Fruit fly (Drosophila melanogaster) whole organism, embryonic: ENCODE measurements around the gene Mtl.
A peak's percentile ranks its signal among the peaks of the same experiment; 100 is the strongest.

ENCODE experiments used
- Adf1 ChIP-seq: fragments of 200-800 bp; sonication (Bioruptor generic); IDR thresholded peaks from 2 replicates; pipeline ENCODE4 v1.3.6; 2022; ENCODE audit warnings: missing biosample characterization, missing genetic modification characterization
- Antp ChIP-seq: fragments of 200-800 bp; sonication (Bioruptor generic); optimal IDR thresholded peaks from 3 replicates; lab custom pipeline; 2016; ENCODE audit warnings: missing biosample characterization, missing genetic modification characterization
- B-H1 ChIP-seq: fragments of 200-800 bp; sonication (Bioruptor generic); IDR thresholded peaks from 3 replicates; pipeline ENCODE4 v1.3.6; 2022; ENCODE audit warnings: missing biosample characterization, missing genetic modification characterization
- B-H2 ChIP-seq: fragments of 200-800 bp; sonication (Bioruptor generic); optimal IDR thresholded peaks from 2 replicates; lab custom pipeline; 2018; ENCODE audit warnings: missing biosample characterization, mild to moderate bottlenecking, missing genetic modification characterization
- BtbVII ChIP-seq: fragments of 200-800 bp; sonication (Bioruptor generic); optimal IDR thresholded peaks from 3 replicates; lab custom pipeline; 2017; ENCODE audit warnings: missing biosample characterization, mild to moderate bottlenecking, missing genetic modification characterization
- CG10366 ChIP-seq: fragments of 200-800 bp; sonication (Bioruptor generic); IDR thresholded peaks from 2 replicates; pipeline ENCODE4 v1.3.6; 2022; ENCODE audit warnings: missing biosample characterization, missing genetic modification characterization
- CG12236 ChIP-seq: fragments of 200-800 bp; sonication (Bioruptor generic); optimal IDR thresholded peaks from 2 replicates; lab custom pipeline; 2016; ENCODE audit warnings: missing biosample characterization, missing genetic modification characterization
- CG12769 ChIP-seq: fragments of 200-800 bp; sonication (Bioruptor generic); optimal IDR thresholded peaks from 2 replicates; lab custom pipeline; 2019; ENCODE audit warnings: missing biosample characterization, mild to moderate bottlenecking, missing genetic modification characterization, moderate library complexity
- CG15601 ChIP-seq: fragments of 200-800 bp; sonication (Bioruptor generic); optimal IDR thresholded peaks from 3 replicates; lab custom pipeline; 2019; ENCODE audit warnings: missing biosample characterization, mild to moderate bottlenecking, missing genetic modification characterization, moderate library complexity
- CG15696 ChIP-seq: fragments of 200-800 bp; sonication (Bioruptor generic); optimal IDR thresholded peaks from 2 replicates; lab custom pipeline; 2019; ENCODE audit warnings: missing biosample characterization, mild to moderate bottlenecking, missing genetic modification characterization, moderate library complexity
- CG17912 ChIP-seq: fragments of 200-800 bp; sonication (Bioruptor generic); optimal IDR thresholded peaks from 2 replicates; lab custom pipeline; 2018; ENCODE audit warnings: missing biosample characterization, mild to moderate bottlenecking, missing genetic modification characterization
- CG18262 ChIP-seq: fragments of 200-800 bp; optimal IDR thresholded peaks from 3 replicates; lab custom pipeline; 2019; ENCODE audit warnings: missing biosample characterization, mild to moderate bottlenecking, missing genetic modification characterization, moderate library complexity
- CG34422 ChIP-seq: fragments of 200-800 bp; sonication (Bioruptor generic); IDR thresholded peaks from 3 replicates; pipeline ENCODE4 v1.3.6; 2022; ENCODE audit warnings: missing biosample characterization, missing genetic modification characterization
- CG4282 ChIP-seq: fragments of 200-800 bp; sonication (Bioruptor generic); optimal IDR thresholded peaks from 2 replicates; lab custom pipeline; 2016; ENCODE audit warnings: missing biosample characterization, missing genetic modification characterization
- CG9437 ChIP-seq: fragments of 200-800 bp; sonication (Bioruptor generic); optimal IDR thresholded peaks from 2 replicates; lab custom pipeline; 2018; ENCODE audit warnings: missing biosample characterization, mild to moderate bottlenecking, missing genetic modification characterization
- D19B ChIP-seq: fragments of 200-800 bp; sonication (Bioruptor generic); optimal IDR thresholded peaks from 2 replicates; lab custom pipeline; 2017; ENCODE audit warnings: missing biosample characterization, mild to moderate bottlenecking, missing genetic modification characterization
- Dref ChIP-seq: fragments of 200-800 bp; sonication (Bioruptor generic); IDR thresholded peaks from 2 replicates; pipeline ENCODE4 v1.3.6; 2022; ENCODE audit warnings: missing biosample characterization, missing genetic modification characterization
- E2f1 ChIP-seq: fragments of 200-800 bp; sonication (Bioruptor generic); IDR thresholded peaks from 2 replicates; pipeline ENCODE4 v1.3.6; 2022; ENCODE audit warnings: missing biosample characterization, missing genetic modification characterization
- ERR ChIP-seq: fragments of 200-800 bp; sonication (Bioruptor generic); optimal IDR thresholded peaks from 2 replicates; lab custom pipeline; 2016; ENCODE audit warnings: missing biosample characterization, missing genetic modification characterization
- Ets65A ChIP-seq: fragments of 200-800 bp; sonication (Bioruptor generic); peaks from one replicate; lab custom pipeline; 2016; ENCODE audit warnings: missing biosample characterization, missing genetic modification characterization
- Fer2 ChIP-seq: fragments of 200-800 bp; sonication (Bioruptor generic); optimal IDR thresholded peaks from 2 replicates; lab custom pipeline; 2018; ENCODE audit warnings: missing biosample characterization, mild to moderate bottlenecking, missing genetic modification characterization, moderate library complexity
- H15 ChIP-seq: fragments of 200-800 bp; sonication (Bioruptor generic); IDR thresholded peaks from 3 replicates; pipeline ENCODE4 v1.3.6; 2022; ENCODE audit warnings: missing biosample characterization, missing genetic modification characterization
- HLH4C ChIP-seq: fragments of 200-800 bp; sonication (Bioruptor generic); IDR thresholded peaks from 3 replicates; pipeline ENCODE4 v1.3.6; 2022; ENCODE audit warnings: missing biosample characterization, missing genetic modification characterization; ENCODE audit not compliant: partially characterized antibody
- Hsf ChIP-seq: fragments of 200-800 bp; sonication (Bioruptor generic); optimal IDR thresholded peaks from 3 replicates; lab custom pipeline; 2016; ENCODE audit warnings: missing biosample characterization, missing genetic modification characterization
- Med ChIP-seq: fragments of 200-800 bp; sonication (Bioruptor generic); peaks from one replicate; lab custom pipeline; 2016; ENCODE audit warnings: missing biosample characterization, missing genetic modification characterization, mild to moderate bottlenecking, inconsistent platforms, moderate library complexity
- Usf ChIP-seq: fragments of 200-800 bp; sonication (Bioruptor generic); optimal IDR thresholded peaks from 2 replicates; lab custom pipeline; 2017; ENCODE audit warnings: missing genotype, missing biosample characterization, missing genetic modification characterization
- abd-A ChIP-seq: fragments of 200-800 bp; sonication (Bioruptor generic); optimal IDR thresholded peaks from 3 replicates; lab custom pipeline; 2019; ENCODE audit warnings: missing biosample characterization, mild to moderate bottlenecking, missing genetic modification characterization, moderate library complexity
- ci ChIP-seq: fragments of 200-800 bp; sonication (Bioruptor generic); IDR thresholded peaks from 3 replicates; pipeline ENCODE4 v1.3.6; 2022; ENCODE audit warnings: missing biosample characterization, missing genetic modification characterization
- corto ChIP-seq: fragments of 200-800 bp; sonication (Bioruptor generic); optimal IDR thresholded peaks from 2 replicates; lab custom pipeline; 2016; ENCODE audit warnings: missing biosample characterization, mild to moderate bottlenecking, missing genetic modification characterization, moderate library complexity
- crol ChIP-seq: fragments of 200-800 bp; sonication (Bioruptor generic); IDR thresholded peaks from 2 replicates; pipeline ENCODE4 v1.3.6; 2022; ENCODE audit warnings: missing biosample characterization, missing genetic modification characterization
- dmrt11E ChIP-seq: fragments of 200-800 bp; sonication (Bioruptor generic); optimal IDR thresholded peaks from 3 replicates; lab custom pipeline; 2018; ENCODE audit warnings: missing biosample characterization, mild to moderate bottlenecking, missing genetic modification characterization, moderate library complexity
- ewg ChIP-seq: fragments of 200-800 bp; sonication (Bioruptor generic); optimal IDR thresholded peaks from 3 replicates; lab custom pipeline; 2017; ENCODE audit warnings: mild to moderate bottlenecking, missing biosample characterization, missing genetic modification reagents, missing genetic modification characterization
- eyg ChIP-seq: fragments of 200-800 bp; sonication (Bioruptor generic); optimal IDR thresholded peaks from 3 replicates; lab custom pipeline; 2016; ENCODE audit warnings: missing biosample characterization, missing genetic modification characterization
- inv ChIP-seq: fragments of 200-800 bp; sonication (Bioruptor generic); IDR thresholded peaks from 2 replicates; pipeline ENCODE4 v1.3.6; 2022; ENCODE audit warnings: missing biosample characterization, missing genetic modification characterization; ENCODE audit not compliant: partially characterized antibody
- lab ChIP-seq: fragments of 200-800 bp; sonication (Bioruptor generic); optimal IDR thresholded peaks from 3 replicates; lab custom pipeline; 2017; ENCODE audit warnings: missing biosample characterization, missing genetic modification characterization, mild to moderate bottlenecking, moderate library complexity, missing genetic modification reagents
- luna ChIP-seq: fragments of 200-800 bp; sonication (Bioruptor generic); optimal IDR thresholded peaks from 2 replicates; lab custom pipeline; 2016; ENCODE audit warnings: missing biosample characterization, missing genetic modification characterization
- maf-S ChIP-seq: fragments of 200-800 bp; sonication (Bioruptor generic); optimal IDR thresholded peaks from 2 replicates; lab custom pipeline; 2016; ENCODE audit warnings: missing biosample characterization, missing genetic modification characterization
- nerfin-1 ChIP-seq: fragments of 200-800 bp; sonication (Bioruptor generic); optimal IDR thresholded peaks from 3 replicates; lab custom pipeline; 2019; ENCODE audit warnings: missing biosample characterization, mild to moderate bottlenecking, missing genetic modification characterization, moderate library complexity
- onecut ChIP-seq: fragments of 200-800 bp; sonication (Bioruptor generic); IDR thresholded peaks from 2 replicates; pipeline ENCODE4 v1.3.6; 2022; ENCODE audit warnings: missing biosample characterization, missing genetic modification characterization
- pan ChIP-seq, 4 experiments: fragments of >200 bp in 3 of 4; fragments of 200-800 bp in 1 of 4; sonication (Bioruptor generic) in 1 of 4; optimal IDR thresholded peaks in 3 of 4; IDR thresholded peaks in 1 of 4; 2 replicates each; pipeline versions ENCODE4 v1.3.6 to Lab custom; 2017 to 2022; ENCODE audit warnings: missing biosample characterization in 2 of 4, missing genetic modification characterization in 2 of 4, mixed read lengths in 1 of 4
- prd ChIP-seq, 3 experiments: fragments of >200 bp in 2 of 3; fragments of 200-800 bp in 1 of 3; sonication (Bioruptor generic) in 1 of 3; optimal IDR thresholded peaks in 2 of 3; IDR thresholded peaks in 1 of 3; 2 replicates in 2 of 3; 3 replicates in 1 of 3; pipeline versions ENCODE4 v1.3.6 to Lab custom; 2017 to 2022; ENCODE audit warnings: missing biosample characterization in 1 of 3, missing genetic modification characterization in 1 of 3
- ro ChIP-seq: fragments of 200-800 bp; sonication (Bioruptor generic); IDR thresholded peaks from 2 replicates; pipeline ENCODE4 v1.3.6; 2022; ENCODE audit warnings: missing biosample characterization, missing genetic modification characterization
- sd ChIP-seq: fragments of 200-800 bp; sonication (Bioruptor generic); optimal IDR thresholded peaks from 3 replicates; lab custom pipeline; 2018; ENCODE audit warnings: missing biosample characterization, mild to moderate bottlenecking, missing genetic modification characterization, moderate library complexity
- slou ChIP-seq: fragments of 200-800 bp; sonication (Bioruptor generic); optimal IDR thresholded peaks from 3 replicates; lab custom pipeline; 2016; ENCODE audit warnings: missing biosample characterization, missing genetic modification characterization
- tio ChIP-seq: fragments of 200-800 bp; sonication (Bioruptor generic); optimal IDR thresholded peaks from 2 replicates; lab custom pipeline; 2017; ENCODE audit warnings: missing biosample characterization, missing genetic modification characterization, inconsistent platforms
- z ChIP-seq: fragments of 200-800 bp; sonication (Bioruptor generic); IDR thresholded peaks from 3 replicates; pipeline ENCODE4 v1.3.6; 2022; ENCODE audit warnings: missing biosample characterization, missing genetic modification characterization

Mtl gene

dm6 chr3R:27609118-27610042, 26.8 kb upstream of the Mtl start (continued):
- TF ChIP-seq HLH4C (no peak), slou (GFP tag; lab: Kevin White, UChicago) (no peak), lab (peak; percentile 15), Fer2 (no peak), CG18262 (tag; lab: Kevin White, UChicago) (no peak), H15 (GFP tag; lab: Robert Waterston, UW) (no peak), nerfin-1 (tag; lab: Kevin White, UChicago) (no peak), B-H1 (GFP tag; lab: Robert Waterston, UW) (no peak), CG10366 (peak; percentile 10; the same call in 1 of the 2 replicates), maf-S (GFP tag; lab: Kevin White, UChicago) (no peak), ro (GFP tag; lab: Robert Waterston, UW) (no peak), prd (optimal IDR thresholded peaks at IDR 0.05; lab: Kevin White, UChicago) (no peak), prd (GFP tag; IDR thresholded peaks at IDR 0.05; lab: Robert Waterston, UW) (0 out of 3 replicates have a peak, but pooled peaks have one; percentile 11), CG4282 (no peak), E2f1 (GFP tag; lab: Robert Waterston, UW) (0 out of 2 replicates have a peak, but pooled peaks have one; percentile 29), CG34422 (GFP tag; lab: Robert Waterston, UW) (0 out of 3 replicates have a peak, but pooled peaks have one; percentile 14), Antp (GFP tag; lab: Kevin White, UChicago) (peak; percentile 9), D19B (no peak), Med (GFP tag; lab: Kevin White, UChicago) (peak; percentile 87), CG15696 (no peak), eyg (GFP tag; lab: Kevin White, UChicago) (no peak), B-H2 (GFP tag; lab: Kevin White, UChicago) (no peak), CG12236 (no peak), Usf (no peak), tio (GFP tag; lab: Kevin White, UChicago) (no peak), dmrt11E (tag; lab: Kevin White, UChicago) (no peak), CG17912 (GFP tag; lab: Kevin White, UChicago) (no peak), z (no peak), corto (GFP tag; lab: Kevin White, UChicago) (no peak)
- TF ChIP-seq, all 482 proteins: peak for 42

dm6 chr3R:27610622-27611021, 25.6 kb upstream of the Mtl start:
- TF ChIP-seq Ets65A (peak; percentile 81), Hsf (GFP tag; lab: Kevin White, UChicago) (no peak), abd-A (peak; percentile 84), ewg (no peak), inv (GFP tag; lab: Robert Waterston, UW) (no peak), CG9437 (no peak), Dref (no peak), luna (GFP tag; lab: Kevin White, UChicago) (no peak), BtbVII (no peak), Adf1 (GFP tag; lab: Robert Waterston, UW) (no peak), sd (tag; lab: Kevin White, UChicago) (peak; percentile 9), pan (optimal IDR thresholded peaks at IDR 0.05; lab: Kevin White, UChicago) (no peak), pan (GFP tag; optimal IDR thresholded peaks at IDR 0.05 in 1 of 2, IDR thresholded peaks at IDR 0.05 in 1 of 2) (no peak), ci (GFP tag; lab: Robert Waterston, UW) (no peak), ERR (no peak), CG17912 (GFP tag; lab: Kevin White, UChicago) (no peak), CG15601 (no peak), CG12769 (tag; lab: Kevin White, UChicago) (peak; percentile 9), onecut (GFP tag; lab: Robert Waterston, UW) (peak; percentile 66), crol (GFP tag; lab: Robert Waterston, UW) (peak; percentile 41; the same call in 1 of the 2 replicates)
